Worm (Caenorhabditis elegans): ENCODE data around the gene exc-14.
A peak's percentile ranks its signal among the peaks of the same experiment; 100 is the strongest.

Gene exc-14

ce11 chrV:5046558-5046957 lies 555 bp upstream of the exc-14 start:
- no peak for TF ChIP-seq fkh-4 (tag; optimal IDR thresholded peaks at IDR 0.05; ENCODE audit: borderline replicate concordance)
- TF ChIP-seq nhr-71 (tag; optimal IDR thresholded peaks at IDR 0.05): no peak
- TF ChIP-seq jun-1 (tag; optimal IDR thresholded peaks at IDR 0.05): no peak
- TF ChIP-seq hpl-2 (GFP tag; optimal IDR thresholded peaks at IDR 0.05): no peak
- no peak for TF ChIP-seq efl-3 (GFP tag; optimal IDR thresholded peaks at IDR 0.05)
- TF ChIP-seq lsy-2 (tag; optimal IDR thresholded peaks at IDR 0.05): no peak
- TF ChIP-seq pax-3 (tag; optimal IDR thresholded peaks at IDR 0.05): no peak
- TF ChIP-seq ceh-63 (GFP tag; optimal IDR thresholded peaks at IDR 0.05): no peak
- no peak for TF ChIP-seq nhr-47 (tag; optimal IDR thresholded peaks at IDR 0.05)
- TF ChIP-seq lin-13 (GFP tag; optimal IDR thresholded peaks at IDR 0.05): no peak
- TF ChIP-seq unc-30 (tag; optimal IDR thresholded peaks at IDR 0.05): no peak
- TF ChIP-seq unc-62 (GFP tag; optimal IDR thresholded peaks at IDR 0.05): no peak

- TF ChIP-seq blmp-1 (tag; optimal IDR thresholded peaks at IDR 0.05) (peak; percentile 71), ces-1 (GFP tag; optimal IDR thresholded peaks at IDR 0.05) (no peak)
Observed at ce11 chrV:5040925-5041324, 5.1 kb downstream of the exc-14 start, which contains the start of gene K11D12.8. Gene K11D12.8 (minus strand): TSS chrV:5041001.

ce11 chrV:5039559-5039958 lies 6.4 kb downstream of the exc-14 start, which contains the start of gene K11D12.11:
Gene K11D12.11 (minus strand): TSS chrV:5039600.
- TF ChIP-seq fos-1 (tag; optimal IDR thresholded peaks at IDR 0.05) (no peak), mep-1 (tag; optimal IDR thresholded peaks at IDR 0.05) (no peak), aha-1 (tag; optimal IDR thresholded peaks at IDR 0.05) (no peak), efl-1 (optimal IDR thresholded peaks at IDR 0.05) (no peak), efl-1 (GFP tag; optimal IDR thresholded peaks at IDR 0.05 in 1 of 2) (no peak), fkh-4 (tag; optimal IDR thresholded peaks at IDR 0.05; ENCODE audit: borderline replicate concordance) (peak; percentile 83), unc-98 (GFP tag; IDR thresholded peaks at IDR 0.05) (no peak), dsc-1 (tag; optimal IDR thresholded peaks at IDR 0.05) (peak; percentile 97), nhr-47 (tag; optimal IDR thresholded peaks at IDR 0.05) (no peak), lin-13 (GFP tag; optimal IDR thresholded peaks at IDR 0.05) (no peak), zip-4 (GFP tag; optimal IDR thresholded peaks at IDR 0.05) (no peak), sptf-1 (tag; optimal IDR thresholded peaks at IDR 0.05) (no peak)

DNA sequence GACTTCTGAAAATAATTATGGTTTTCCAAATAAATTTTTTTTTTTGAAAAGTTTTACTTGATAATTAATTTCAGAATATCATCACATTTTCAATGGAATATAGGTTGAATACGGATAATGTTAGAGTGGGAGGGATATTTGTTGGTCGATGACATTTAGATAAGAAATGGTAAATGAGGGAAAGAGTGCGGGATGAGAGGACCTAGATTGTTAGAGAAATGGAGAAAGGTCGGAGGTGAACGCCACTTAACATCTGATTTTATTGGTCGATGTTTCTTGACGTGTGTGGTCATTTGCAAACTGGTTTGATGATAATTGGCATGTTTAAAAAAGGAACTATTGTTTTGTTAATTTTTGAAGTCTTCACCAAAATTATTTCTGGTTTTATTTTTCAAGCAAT lies 7.6 kb downstream of the exc-14 start:
- TF ChIP-seq mef-2 (tag; optimal IDR thresholded peaks at IDR 0.05) (no peak), hlh-17 (GFP tag; optimal IDR thresholded peaks at IDR 0.05; ENCODE audit: borderline replicate concordance) (no peak), ceh-90 (tag; optimal IDR thresholded peaks at IDR 0.05) (no peak), unc-130 (tag; optimal IDR thresholded peaks at IDR 0.05) (no peak), mab-9 (GFP tag; IDR thresholded peaks at IDR 0.05) (no peak), F16B12.6 (tag; optimal IDR thresholded peaks at IDR 0.05) (no peak), unc-86 (tag; optimal IDR thresholded peaks at IDR 0.05) (no peak), lin-13 (GFP tag; optimal IDR thresholded peaks at IDR 0.05) (no peak), alr-1 (tag; optimal IDR thresholded peaks at IDR 0.05; ENCODE audit: borderline replicate concordance) (no peak), sptf-1 (tag; optimal IDR thresholded peaks at IDR 0.05) (no peak), ceh-63 (GFP tag; optimal IDR thresholded peaks at IDR 0.05) (no peak), fkh-8 (tag; optimal IDR thresholded peaks at IDR 0.05) (no peak), nhr-84 (tag; optimal IDR thresholded peaks at IDR 0.05) (no peak), ztf-4 (tag; optimal IDR thresholded peaks at IDR 0.05) (no peak), ces-1 (GFP tag; optimal IDR thresholded peaks at IDR 0.05) (no peak), nhr-77 (tag; optimal IDR thresholded peaks at IDR 0.05) (no peak), dpl-1 (GFP tag; optimal IDR thresholded peaks at IDR 0.05) (no peak), unc-30 (tag; optimal IDR thresholded peaks at IDR 0.05) (no peak), rnt-1 (tag; optimal IDR thresholded peaks at IDR 0.05) (no peak), nhr-85 (tag) (peak; percentile 85), lsy-2 (tag; optimal IDR thresholded peaks at IDR 0.05) (no peak), egl-13 (tag; optimal IDR thresholded peaks at IDR 0.05) (no peak), ceh-82 (tag; optimal IDR thresholded peaks at IDR 0.05) (no peak), dsc-1 (tag; optimal IDR thresholded peaks at IDR 0.05) (no peak), grh-1 (GFP tag; IDR thresholded peaks at IDR 0.05) (peak; percentile 54), pqm-1 (tag; optimal IDR thresholded peaks at IDR 0.05) (no peak), blmp-1 (tag; optimal IDR thresholded peaks at IDR 0.05) (peak; percentile 83), sup-37 (GFP tag; optimal IDR thresholded peaks at IDR 0.05) (no peak), tlp-1 (tag; optimal IDR thresholded peaks at IDR 0.05) (no peak), tbx-2 (tag; optimal IDR thresholded peaks at IDR 0.05) (no peak), nhr-47 (tag; optimal IDR thresholded peaks at IDR 0.05) (no peak), isw-1 (GFP tag; IDR thresholded peaks at IDR 0.05) (no peak), snu-23 (GFP tag; optimal IDR thresholded peaks at IDR 0.05) (no peak), aly-2 (tag; optimal IDR thresholded peaks at IDR 0.05) (no peak)
